Worm (Caenorhabditis elegans) whole organism, L4 larva: ENCODE data around the gene F28A12.10.

Experiments
- T20F7.1 ChIP-seq: fragments of 200-800 bp; sonication (Bioruptor generic); optimal IDR thresholded peaks from 2 replicates; lab custom pipeline; 2018; ENCODE audit warnings: mild to moderate bottlenecking, missing genetic modification characterization, missing compliant biosample characterization
- ceh-20 ChIP-seq: fragments of 200-800 bp; sonication (Bioruptor generic); IDR thresholded peaks from 2 replicates; pipeline ENCODE4 v1.3.6; 2022; ENCODE audit warnings: missing genetic modification reagents, missing genetic modification characterization, missing compliant biosample characterization
- ctbp-1 ChIP-seq: fragments of 200-800 bp; sonication (Bioruptor generic); IDR thresholded peaks from 2 replicates; pipeline ENCODE4 v1.3.6; 2022; ENCODE audit warnings: missing genetic modification reagents, missing genetic modification characterization, missing compliant biosample characterization
- dve-1 ChIP-seq: sonication (generic microtip); optimal IDR thresholded peaks from 2 replicates; lab custom pipeline; 2017; ENCODE audit warnings: antibody characterized with exemption, mild to moderate bottlenecking, missing genetic modification characterization, missing compliant biosample characterization; ENCODE audit not compliant: insufficient read depth
- unc-62 ChIP-seq, 3 experiments: fragments of 150-350 bp in 1 of 3; sonication (generic microtip); optimal IDR thresholded peaks in 2 of 3; peaks in 1 of 3; 1 replicate in 1 of 3; 2 replicates in 2 of 3; lab custom pipeline; 2014 to 2017; ENCODE audit warnings: missing biosample characterization in 3 of 3, missing genetic modification characterization in 3 of 3, missing genetic modification reagents in 3 of 3, missing genotype in 1 of 3
- ztf-11 ChIP-seq: fragments of 150-350 bp; optimal IDR thresholded peaks from 2 replicates; lab custom pipeline; 2014; ENCODE audit warnings: missing biosample characterization, missing genetic modification characterization

DNA sequence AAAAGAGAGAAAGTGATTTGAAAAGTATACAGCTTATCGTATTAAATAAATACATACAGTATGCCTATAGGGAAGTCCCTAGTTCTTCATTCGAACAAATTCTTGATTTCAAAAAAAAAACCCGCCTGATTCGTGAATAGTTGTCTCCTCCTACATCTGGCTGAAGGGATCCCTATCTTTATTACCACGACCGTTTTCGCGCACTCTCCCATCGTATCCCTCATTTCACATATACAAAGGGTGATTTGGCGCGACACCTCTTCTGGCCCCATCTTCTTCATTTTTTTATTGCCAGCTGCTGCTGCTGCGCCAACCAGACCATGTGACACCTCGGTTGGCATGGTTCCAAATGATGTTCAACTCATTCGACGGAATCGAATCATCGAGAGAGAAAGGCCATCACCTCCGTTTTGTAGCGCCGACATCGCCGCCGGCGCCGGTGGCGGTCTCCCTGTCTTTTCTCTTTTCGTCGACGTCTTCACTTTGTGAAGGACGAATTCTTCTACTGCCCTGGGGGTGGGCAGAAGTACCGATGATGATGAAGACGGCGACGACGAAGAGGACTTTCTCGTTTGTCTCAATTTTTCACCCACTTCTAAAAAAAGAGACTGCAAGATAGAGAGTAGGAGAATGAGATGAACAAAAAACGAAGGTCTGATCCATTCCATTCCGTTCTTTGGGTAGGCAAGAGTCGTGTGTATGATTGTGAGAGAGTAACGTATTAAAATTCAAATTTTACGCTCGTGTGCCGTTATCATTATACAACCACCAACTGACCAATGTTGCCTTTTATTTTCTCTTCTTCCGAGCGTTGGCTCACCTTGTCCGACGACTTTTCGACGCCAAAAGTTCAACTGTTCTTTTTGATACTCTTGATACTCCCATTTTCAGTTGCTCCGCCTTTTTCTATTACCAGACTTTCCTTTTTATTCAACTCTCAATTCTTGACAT, 24.8 kb upstream of the F28A12.10 start:
- TF ChIP-seq unc-62 (GFP tag; optimal IDR thresholded peaks at IDR 0.05 in 1 of 2; lab: Kevin White, UChicago), result peak in 1 of 2 experiments; percentile 70
- no peak for TF ChIP-seq unc-62 (tag; optimal IDR thresholded peaks at IDR 0.05; lab: Kevin White, UChicago)
- TF ChIP-seq dve-1 (tag; lab: Kevin White, UChicago), result no peak
- no peak for TF ChIP-seq ztf-11 (tag; lab: Kevin White, UChicago)
- TF ChIP-seq ceh-20 (GFP tag; lab: Robert Waterston, UW), result no peak
- TF ChIP-seq T20F7.1 (GFP tag; lab: Kevin White, UChicago), result no peak
- no peak for TF ChIP-seq ctbp-1 (GFP tag; lab: Robert Waterston, UW)
